Fruit fly (Drosophila melanogaster): ENCODE data around the gene CG7458.

- TF ChIP-seq pan (optimal IDR thresholded peaks at IDR 0.05) = no peak
- TF ChIP-seq usp (GFP tag; optimal IDR thresholded peaks at IDR 0.05) = no peak
- TF ChIP-seq Dll (optimal IDR thresholded peaks at IDR 0.05) = no peak
- no peak for TF ChIP-seq EcR (GFP tag; optimal IDR thresholded peaks at IDR 0.05)
- TF ChIP-seq psq (optimal IDR thresholded peaks at IDR 0.05) = no peak
These were observed 18.7 kb downstream of the CG7458 start for dm6 chr3L:21973640-21974039.

Data from whole organism.